Fruit fly (Drosophila melanogaster): ENCODE results near the gene Scgdelta.

Scgdelta gene

dm6 chrX:1772626-1773025, 18.8 kb upstream of the Scgdelta start (continued):
- peak; percentile 77 for TF ChIP-seq stwl (tag; optimal IDR thresholded peaks at IDR 0.05)
- peak; percentile 26 for TF ChIP-seq CG14710 (tag; optimal IDR thresholded peaks at IDR 0.05)
- TF ChIP-seq onecut (GFP tag; IDR thresholded peaks at IDR 0.05) = 0 out of 2 replicates have a peak, but pooled peaks have one; percentile 17
- TF ChIP-seq Doc2 (GFP tag; IDR thresholded peaks at IDR 0.05) = no peak
- 0 out of 2 replicates have a peak, but pooled peaks have one; percentile 8 for TF ChIP-seq vvl (GFP tag; IDR thresholded peaks at IDR 0.05)
- TF ChIP-seq grn (GFP tag; optimal IDR thresholded peaks at IDR 0.05) = no peak
- TF ChIP-seq HmgD (GFP tag; optimal IDR thresholded peaks at IDR 0.05) = peak; percentile 4
- no peak for TF ChIP-seq CG8281 (tag; optimal IDR thresholded peaks at IDR 0.05)
- TF ChIP-seq unc-4 (GFP tag; IDR thresholded peaks at IDR 0.05; ENCODE audit: partially characterized antibody) = peak; percentile 65
- TF ChIP-seq Sry-β (GFP tag; optimal IDR thresholded peaks at IDR 0.05) = peak; percentile 1
- no peak for TF ChIP-seq CG31388 (GFP tag; optimal IDR thresholded peaks at IDR 0.05)
- no peak for TF ChIP-seq HLH3B (GFP tag; IDR thresholded peaks at IDR 0.05)
- peak; percentile 59 for TF ChIP-seq CG9797 (GFP tag; optimal IDR thresholded peaks at IDR 0.05)
- TF ChIP-seq B-H2 (GFP tag; optimal IDR thresholded peaks at IDR 0.05) = peak; percentile 38
- no peak for TF ChIP-seq usp (GFP tag; optimal IDR thresholded peaks at IDR 0.05)
- TF ChIP-seq twi (tag; optimal IDR thresholded peaks at IDR 0.05) = no peak
- no peak for TF ChIP-seq CG7786 (GFP tag; optimal IDR thresholded peaks at IDR 0.05)
- TF ChIP-seq kay (GFP tag; optimal IDR thresholded peaks at IDR 0.05) = peak; percentile 16
- TF ChIP-seq CG10147 (GFP tag; optimal IDR thresholded peaks at IDR 0.05) = peak; percentile 28
- TF ChIP-seq pum (GFP tag; optimal IDR thresholded peaks at IDR 0.05) = no peak
- peak; percentile 14 for TF ChIP-seq CG7839 (tag; optimal IDR thresholded peaks at IDR 0.05)
- no peak for TF ChIP-seq pan (optimal IDR thresholded peaks at IDR 0.05)
- peak in 1 of 2 experiments; percentile 18 for TF ChIP-seq pan (GFP tag; optimal IDR thresholded peaks at IDR 0.05 in 1 of 2, IDR thresholded peaks at IDR 0.05 in 1 of 2)
- peak; percentile 50 for TF ChIP-seq trem (tag; optimal IDR thresholded peaks at IDR 0.05)
- peak; percentile 18 for TF ChIP-seq HLHmδ (GFP tag; optimal IDR thresholded peaks at IDR 0.05)
- TF ChIP-seq CG2199 (GFP tag; IDR thresholded peaks at IDR 0.05) = peak; percentile 40; the same call in 1 of the 3 replicates
- TF ChIP-seq Ets97D (GFP tag; optimal IDR thresholded peaks at IDR 0.05) = peak; percentile 63
- peak; percentile 66 for TF ChIP-seq CG33213 (GFP tag; optimal IDR thresholded peaks at IDR 0.05)
- TF ChIP-seq knrl (GFP tag; IDR thresholded peaks at IDR 0.05; ENCODE audit: partially characterized antibody) = peak; percentile 51
- TF ChIP-seq prd (optimal IDR thresholded peaks at IDR 0.05) = peak in 1 of 2 experiments; percentile 29
- TF ChIP-seq prd (GFP tag; IDR thresholded peaks at IDR 0.05) = no peak
- TF ChIP-seq CG43689 (GFP tag; IDR thresholded peaks at IDR 0.05) = no peak
- TF ChIP-seq CG12659 (GFP tag; optimal IDR thresholded peaks at IDR 0.05) = peak; percentile 49
- peak; percentile 6 for TF ChIP-seq ftz-f1 (GFP tag; optimal IDR thresholded peaks at IDR 0.05)
- TF ChIP-seq zen (tag; optimal IDR thresholded peaks at IDR 0.05) = peak; percentile 61
- peak; percentile 6 for TF ChIP-seq CG2116 (GFP tag; optimal IDR thresholded peaks at IDR 0.05)
- TF ChIP-seq abd-A (tag; optimal IDR thresholded peaks at IDR 0.05) = peak; percentile 68
- peak; percentile 68 for TF ChIP-seq sens (GFP tag)
- 0 out of 2 replicates have a peak, but pooled peaks have one; percentile 12 for TF ChIP-seq ato (GFP tag; IDR thresholded peaks at IDR 0.05; ENCODE audit: partially characterized antibody)
- TF ChIP-seq bbx (GFP tag; IDR thresholded peaks at IDR 0.05; ENCODE audit: partially characterized antibody) = peak; percentile 57
- peak; percentile 0 for TF ChIP-seq CG15696 (tag; optimal IDR thresholded peaks at IDR 0.05)
- no peak for TF ChIP-seq CG3065 (GFP tag; optimal IDR thresholded peaks at IDR 0.05)
- TF ChIP-seq CG14860 (GFP tag; IDR thresholded peaks at IDR 0.05; ENCODE audit: partially characterized antibody) = no peak
- no peak for TF ChIP-seq bigmax (GFP tag; optimal IDR thresholded peaks at IDR 0.05)
- TF ChIP-seq phol (tag; optimal IDR thresholded peaks at IDR 0.05) = peak; percentile 56
- TF ChIP-seq CG3847 (GFP tag; IDR thresholded peaks at IDR 0.05) = peak; percentile 43; the same call in 1 of the 2 replicates
- peak; percentile 2 for TF ChIP-seq CG3163 (GFP tag; optimal IDR thresholded peaks at IDR 0.05)
- TF ChIP-seq Scr (GFP tag; IDR thresholded peaks at IDR 0.05; ENCODE audit: partially characterized antibody) = peak; percentile 58
- TF ChIP-seq Pdp1 (GFP tag; optimal IDR thresholded peaks at IDR 0.05) = peak in 1 of 2 experiments; percentile 48
- no peak for TF ChIP-seq D19B (GFP tag; optimal IDR thresholded peaks at IDR 0.05)

Data from whole organism, embryonic.